Worm (Caenorhabditis elegans) whole organism, young adult: Measurements from ENCODE around the gene F02D8.4.
A peak's percentile ranks its signal among the peaks of the same experiment; 100 is the strongest.

ENCODE experiments used
- B0019.2 ChIP-seq: fragments of 200-800 bp; sonication (Bioruptor generic); conservative IDR thresholded peaks from 2 replicates; pipeline ENCODE4 v1.3.6; 2022; ENCODE audit warnings: missing genetic modification reagents, missing genetic modification characterization, missing compliant biosample characterization
- F39B2.1 ChIP-seq: fragments of 200-800 bp; sonication (Bioruptor generic); IDR thresholded peaks from 2 replicates; pipeline ENCODE4 v1.3.6; 2022; ENCODE audit warnings: missing genetic modification reagents, missing genetic modification characterization, missing compliant biosample characterization
- F57A8.1 ChIP-seq: fragments of 200-800 bp; sonication (Bioruptor generic); optimal IDR thresholded peaks from 2 replicates; lab custom pipeline; 2018; ENCODE audit warnings: mild to moderate bottlenecking, missing genetic modification characterization, moderate library complexity, missing compliant biosample characterization
- F57C9.4 ChIP-seq: sonication (generic microtip); optimal IDR thresholded peaks from 2 replicates; lab custom pipeline; 2017; ENCODE audit warnings: mild to moderate bottlenecking, missing genetic modification characterization, missing compliant biosample characterization
- T07F8.4 ChIP-seq: sonication (generic microtip); optimal IDR thresholded peaks from 2 replicates; lab custom pipeline; 2016; ENCODE audit warnings: mild to moderate bottlenecking, missing genetic modification characterization, moderate library complexity, missing compliant biosample characterization
- Y56A3A.18 ChIP-seq: fragments of 200-800 bp; sonication (Bioruptor generic); IDR thresholded peaks from 2 replicates; pipeline ENCODE4 v1.3.6; 2022; ENCODE audit warnings: missing genetic modification reagents, missing genetic modification characterization, missing compliant biosample characterization
- Y79H2A.3 ChIP-seq: fragments of 200-800 bp; sonication (Bioruptor generic); conservative IDR thresholded peaks from 2 replicates; pipeline ENCODE4 v1.3.6; 2022; ENCODE audit warnings: missing genetic modification reagents, missing genetic modification characterization, missing compliant biosample characterization
- ama-1 ChIP-seq, 3 experiments: fragments of 150-350 bp in 1 of 3; sonication (generic microtip) in 2 of 3; optimal IDR thresholded peaks; 2 replicates each; lab custom pipeline; 2014 to 2018; ENCODE audit warnings: missing biosample characterization in 2 of 3, missing genetic modification characterization in 2 of 3, missing genetic modification reagents in 2 of 3
- cebp-2 ChIP-seq: fragments of 200-800 bp; sonication (Bioruptor generic); IDR thresholded peaks from 2 replicates; pipeline ENCODE4 v1.3.6; 2022; ENCODE audit warnings: missing genetic modification characterization, missing compliant biosample characterization
- ceh-27 ChIP-seq: fragments of 200-800 bp; sonication (Bioruptor generic); optimal IDR thresholded peaks from 2 replicates; lab custom pipeline; 2018; ENCODE audit warnings: mild to moderate bottlenecking, missing genetic modification characterization, moderate library complexity, missing compliant biosample characterization
- ceh-40 ChIP-seq: fragments of 200-800 bp; sonication (Bioruptor generic); IDR thresholded peaks from 2 replicates; pipeline ENCODE4 v1.3.6; 2022; ENCODE audit warnings: missing genetic modification characterization, missing compliant biosample characterization
- ceh-58 ChIP-seq: fragments of 200-800 bp; sonication (Bioruptor generic); IDR thresholded peaks from 2 replicates; pipeline ENCODE4 v1.3.6; 2022; ENCODE audit warnings: missing genetic modification characterization, missing compliant biosample characterization
- ceh-79 ChIP-seq: sonication (generic microtip); optimal IDR thresholded peaks from 2 replicates; lab custom pipeline; 2017; ENCODE audit warnings: mild to moderate bottlenecking, missing genetic modification characterization, missing compliant biosample characterization
- chd-7 ChIP-seq: sonication (generic microtip); optimal IDR thresholded peaks from 2 replicates; lab custom pipeline; 2016; ENCODE audit warnings: mild to moderate bottlenecking, missing genetic modification characterization, moderate library complexity, missing compliant biosample characterization
- die-1 ChIP-seq: sonication (generic microtip); optimal IDR thresholded peaks from 2 replicates; lab custom pipeline; 2016; ENCODE audit warnings: missing genotype, mild to moderate bottlenecking, missing genetic modification characterization, missing compliant biosample characterization
- dpff-1 ChIP-seq: sonication (generic microtip); optimal IDR thresholded peaks from 2 replicates; lab custom pipeline; 2017; ENCODE audit warnings: mild to moderate bottlenecking, missing genetic modification characterization, missing compliant biosample characterization
- dpl-1 ChIP-seq: fragments of 150-350 bp; optimal IDR thresholded peaks from 2 replicates; lab custom pipeline; 2014; ENCODE audit warnings: missing biosample characterization, missing genetic modification reagents, missing genetic modification characterization
- efl-1 ChIP-seq: fragments of 150-350 bp; optimal IDR thresholded peaks from 2 replicates; lab custom pipeline; 2014; ENCODE audit warnings: missing biosample characterization, missing genetic modification reagents, missing genetic modification characterization
- ekl-4 ChIP-seq: fragments of 200-800 bp; sonication (Bioruptor generic); IDR thresholded peaks from 2 replicates; pipeline ENCODE4 v1.3.6; 2022; ENCODE audit warnings: missing genetic modification reagents, missing genetic modification characterization, missing compliant biosample characterization
- ets-4 ChIP-seq: fragments of 200-800 bp; sonication (Bioruptor generic); optimal IDR thresholded peaks from 2 replicates; lab custom pipeline; 2018; ENCODE audit warnings: mild to moderate bottlenecking, missing genetic modification characterization, missing compliant biosample characterization
- gei-17 ChIP-seq: fragments of 200-800 bp; sonication (Bioruptor generic); optimal IDR thresholded peaks from 2 replicates; lab custom pipeline; 2018; ENCODE audit warnings: mild to moderate bottlenecking, missing genetic modification characterization, missing compliant biosample characterization
- hmg-20 ChIP-seq: fragments of 200-800 bp; sonication (Bioruptor generic); IDR thresholded peaks from 2 replicates; pipeline ENCODE4 v1.3.6; 2022; ENCODE audit warnings: missing genetic modification reagents, missing genetic modification characterization, missing compliant biosample characterization
- hrde-1 ChIP-seq: sonication (generic microtip); optimal IDR thresholded peaks from 2 replicates; lab custom pipeline; 2016; ENCODE audit warnings: missing genetic modification characterization, mild to moderate bottlenecking, missing compliant biosample characterization, moderate library complexity, missing genotype, missing genetic modification reagents, borderline replicate concordance
- hsf-1 ChIP-seq: fragments of 200-800 bp; sonication (Bioruptor generic); IDR thresholded peaks from 2 replicates; pipeline ENCODE4 v1.3.6; 2022; ENCODE audit warnings: missing genetic modification reagents, missing genetic modification characterization, missing compliant biosample characterization
- lin-40 ChIP-seq: sonication (generic microtip); optimal IDR thresholded peaks from 2 replicates; lab custom pipeline; 2016; ENCODE audit warnings: missing genetic modification characterization, mild to moderate bottlenecking, missing compliant biosample characterization, missing genotype, missing genetic modification reagents
- lin-54 ChIP-seq: fragments of 200-800 bp; sonication (Bioruptor generic); optimal IDR thresholded peaks from 2 replicates; lab custom pipeline; 2018; ENCODE audit warnings: mild to moderate bottlenecking, missing genetic modification characterization, missing compliant biosample characterization
- madf-10 ChIP-seq: sonication (generic microtip); optimal IDR thresholded peaks from 2 replicates; lab custom pipeline; 2016; ENCODE audit warnings: mild to moderate bottlenecking, missing genetic modification characterization, missing compliant biosample characterization
- madf-8 ChIP-seq: fragments of 200-800 bp; sonication (Bioruptor generic); conservative IDR thresholded peaks from 2 replicates; pipeline ENCODE4 v1.3.6; 2022; ENCODE audit warnings: missing genetic modification reagents, missing genetic modification characterization, missing compliant biosample characterization
- mel-28 ChIP-seq: sonication (generic microtip); optimal IDR thresholded peaks from 2 replicates; lab custom pipeline; 2016; ENCODE audit warnings: borderline replicate concordance, mild to moderate bottlenecking, missing genetic modification characterization, missing compliant biosample characterization
- mes-4 ChIP-seq: sonication (generic microtip); optimal IDR thresholded peaks from 2 replicates; lab custom pipeline; 2016; ENCODE audit warnings: missing genotype, missing genetic modification characterization, missing compliant biosample characterization
- mxl-1 ChIP-seq: sonication (generic microtip); optimal IDR thresholded peaks from 2 replicates; lab custom pipeline; 2016; ENCODE audit warnings: missing genetic modification characterization, missing compliant biosample characterization
- nfyb-1 ChIP-seq: fragments of 200-800 bp; sonication (Bioruptor generic); IDR thresholded peaks from 2 replicates; pipeline ENCODE4 v1.3.6; 2022; ENCODE audit warnings: missing genetic modification reagents, missing genetic modification characterization, missing compliant biosample characterization
- rcor-1 ChIP-seq: fragments of 200-800 bp; sonication (Bioruptor generic); IDR thresholded peaks from 2 replicates; pipeline ENCODE4 v1.3.6; 2022; ENCODE audit warnings: missing genetic modification reagents, missing genetic modification characterization, missing compliant biosample characterization
- snpc-1.1 ChIP-seq: sonication (generic microtip); optimal IDR thresholded peaks from 2 replicates; lab custom pipeline; 2017; ENCODE audit warnings: missing genetic modification characterization, mild to moderate bottlenecking, missing compliant biosample characterization, antibody characterized with exemption, moderate library complexity, missing genotype, missing genetic modification reagents; ENCODE audit not compliant: insufficient read depth
- snpc-1.3 ChIP-seq: sonication (generic microtip); optimal IDR thresholded peaks from 2 replicates; lab custom pipeline; 2017; ENCODE audit warnings: missing genetic modification characterization, mild to moderate bottlenecking, missing compliant biosample characterization, antibody characterized with exemption, moderate library complexity, missing genotype, missing genetic modification reagents; ENCODE audit not compliant: insufficient read depth
- snpc-3.4 ChIP-seq: sonication (generic microtip); optimal IDR thresholded peaks from 2 replicates; lab custom pipeline; 2017; ENCODE audit warnings: missing genetic modification characterization, mild to moderate bottlenecking, missing compliant biosample characterization, antibody characterized with exemption, moderate library complexity, missing genotype, missing genetic modification reagents
- somi-1 ChIP-seq: fragments of 200-800 bp; sonication (Bioruptor generic); optimal IDR thresholded peaks from 2 replicates; lab custom pipeline; 2018; ENCODE audit warnings: mild to moderate bottlenecking, missing genetic modification characterization, missing compliant biosample characterization
- tbp1 ChIP-seq: fragments of 200-800 bp; sonication (Bioruptor generic); optimal IDR thresholded peaks from 2 replicates; lab custom pipeline; 2018; ENCODE audit warnings: mild to moderate bottlenecking, missing genetic modification characterization, missing compliant biosample characterization
- xnd-1 ChIP-seq: sonication (generic microtip); optimal IDR thresholded peaks from 2 replicates; lab custom pipeline; 2016; ENCODE audit warnings: missing genotype, missing genetic modification reagents, missing genetic modification characterization, missing compliant biosample characterization
- zfh-2 ChIP-seq: fragments of 200-800 bp; sonication (Bioruptor generic); conservative IDR thresholded peaks from 2 replicates; pipeline ENCODE4 v1.3.6; 2022; ENCODE audit warnings: missing genetic modification reagents, missing genetic modification characterization, missing compliant biosample characterization
- zim-3 ChIP-seq: sonication (generic microtip); optimal IDR thresholded peaks from 2 replicates; lab custom pipeline; 2017; ENCODE audit warnings: mild to moderate bottlenecking, missing genetic modification characterization, moderate library complexity, missing compliant biosample characterization
- ztf-18 ChIP-seq: sonication (generic microtip); optimal IDR thresholded peaks from 2 replicates; lab custom pipeline; 2016; ENCODE audit warnings: missing genotype, mild to moderate bottlenecking, missing genetic modification characterization, missing compliant biosample characterization
- ztf-6 ChIP-seq: fragments of 200-800 bp; sonication (Bioruptor generic); IDR thresholded peaks from 2 replicates; pipeline ENCODE4 v1.3.6; 2022; ENCODE audit warnings: missing genetic modification reagents, missing genetic modification characterization, missing compliant biosample characterization

The F02D8.4 gene

ce11 chrV:14999485-15000023, 14.9 kb downstream of the F02D8.4 start, which contains the start of gene T01C3.11 (continued):
- peak; percentile 35 for TF ChIP-seq snpc-1.1 (tag; lab: Kevin White, UChicago)
- peak; percentile 84 for TF ChIP-seq hrde-1 (tag; lab: Kevin White, UChicago)
- TF ChIP-seq lin-54, result peak; percentile 25
- TF ChIP-seq, all 124 proteins: peak for 17

ce11 chrV:15000055-15000704, 15.5 kb downstream of the F02D8.4 start, which contains the start of gene rps-16:
TSS of gene rps-16 (minus strand) at chrV:15000541.
- TF ChIP-seq dpff-1 (no peak), mxl-1 (tag; lab: Kevin White, UChicago) (no peak), ceh-79 (peak; percentile 28), die-1 (peak; percentile 15), hsf-1 (peak; percentile 81), madf-8 (GFP tag; lab: Robert Waterston, UW) (no peak), snpc-1.1 (tag; lab: Kevin White, UChicago) (peak; percentile 49), mes-4 (tag; lab: Kevin White, UChicago) (no peak), ekl-4 (GFP tag; lab: Robert Waterston, UW) (peak; percentile 89), snpc-3.4 (peak; percentile 44), lin-40 (tag; lab: Kevin White, UChicago) (no peak), ztf-6 (no peak), F57A8.1 (peak; percentile 35), Y79H2A.3 (GFP tag; lab: Robert Waterston, UW) (no peak), chd-7 (tag; lab: Kevin White, UChicago) (peak; percentile 65), mel-28 (tag; lab: Kevin White, UChicago) (no peak), cebp-2 (GFP tag; lab: Robert Waterston, UW) (peak; percentile 87; the same call in 1 of the 2 replicates), ztf-18 (tag; lab: Kevin White, UChicago) (peak; percentile 10), hmg-20 (GFP tag; lab: Robert Waterston, UW) (no peak), B0019.2 (GFP tag; lab: Robert Waterston, UW) (no peak), xnd-1 (peak; percentile 9), zim-3 (tag; lab: Kevin White, UChicago) (no peak), ceh-40 (GFP tag; lab: Robert Waterston, UW) (0 out of 2 replicates have a peak, but pooled peaks have one; percentile 14), snpc-1.3 (peak; percentile 65), efl-1 (GFP tag; lab: Kevin White, UChicago) (peak; percentile 3), tbp1 (GFP tag; lab: Kevin White, UChicago) (peak; percentile 11), madf-10 (tag; lab: Kevin White, UChicago) (no peak), T07F8.4 (tag; lab: Kevin White, UChicago) (no peak), zfh-2 (GFP tag; lab: Robert Waterston, UW) (peak; percentile 63; the same call in 1 of the 2 replicates), ets-4 (GFP tag; lab: Kevin White, UChicago) (no peak), lin-54 (peak; percentile 39), somi-1 (GFP tag; lab: Kevin White, UChicago) (no peak), hrde-1 (tag; lab: Kevin White, UChicago) (peak; percentile 76), dpl-1 (GFP tag; lab: Kevin White, UChicago) (no peak), Y56A3A.18 (GFP tag; lab: Robert Waterston, UW) (peak; percentile 67), gei-17 (GFP tag; lab: Kevin White, UChicago) (no peak), ceh-27 (GFP tag; lab: Kevin White, UChicago) (no peak), F57C9.4 (no peak), ama-1 (optimal IDR thresholded peaks at IDR 0.05; lab: Kevin White, UChicago) (no peak), ama-1 (GFP tag; optimal IDR thresholded peaks at IDR 0.05; lab: Kevin White, UChicago) (peak; percentile 29 to 80), nfyb-1 (peak; percentile 79), F39B2.1 (peak; percentile 75; the same call in 1 of the 2 replicates), rcor-1 (peak; percentile 80), ceh-58 (0 out of 2 replicates have a peak, but pooled peaks have one; percentile 85)
